Worm (Caenorhabditis elegans) whole organism, late embryonic: ENCODE data around the gene Y37A1B.7.

Experiments
- ets-4 ChIP-seq: sonication (generic microtip); optimal IDR thresholded peaks from 2 replicates; lab custom pipeline; 2016; ENCODE audit warnings: missing genetic modification characterization, missing compliant biosample characterization
- nhr-11 ChIP-seq: fragments of 150-350 bp; optimal IDR thresholded peaks from 2 replicates; lab custom pipeline; 2014; ENCODE audit warnings: missing biosample characterization, missing genetic modification characterization
- pat-9 ChIP-seq: fragments of 200-800 bp; sonication (Bioruptor generic); optimal IDR thresholded peaks from 2 replicates; lab custom pipeline; 2018; ENCODE audit warnings: mild to moderate bottlenecking, missing genetic modification characterization, moderate library complexity, missing compliant biosample characterization
- pha-4 ChIP-seq: fragments of 150-350 bp; optimal IDR thresholded peaks from 2 replicates; lab custom pipeline; 2018; ENCODE audit warnings: missing biosample characterization, missing genetic modification reagents, missing genetic modification characterization
- ref-2 ChIP-seq: sonication (generic microtip); optimal IDR thresholded peaks from 2 replicates; lab custom pipeline; 2016; ENCODE audit warnings: missing genetic modification characterization, missing compliant biosample characterization
- unc-3 ChIP-seq, 2 experiments: fragments of 200-800 bp in 1 of 2; sonication (Bioruptor generic) in 1 of 2; sonication (generic microtip) in 1 of 2; conservative IDR thresholded peaks in 1 of 2; optimal IDR thresholded peaks in 1 of 2; 2 replicates each; pipeline versions ENCODE4 v1.3.6 to Lab custom; 2016 to 2022; ENCODE audit warnings: missing compliant biosample characterization in 2 of 2, missing genetic modification characterization in 2 of 2, missing genetic modification reagents in 1 of 2
- ztf-16 ChIP-seq: sonication (generic microtip); optimal IDR thresholded peaks from 2 replicates; lab custom pipeline; 2017; ENCODE audit warnings: missing genetic modification characterization, missing compliant biosample characterization

ce11 chrIV:14019883-14020282, 23.7 kb downstream of the Y37A1B.7 start, which contains the start of the genes irld-56 and irld-55:
- TF ChIP-seq ets-4 (tag; lab: Kevin White, UChicago) (no peak), nhr-11 (tag; lab: Kevin White, UChicago) (no peak), ztf-16 (no peak), pha-4 (tag; lab: Kevin White, UChicago) (no peak), pat-9 (tag; lab: Kevin White, UChicago) (no peak), ref-2 (tag; lab: Kevin White, UChicago) (no peak), unc-3 (GFP tag; conservative IDR thresholded peaks at IDR 0.05; lab: Robert Waterston, UW) (no peak), unc-3 (tag; optimal IDR thresholded peaks at IDR 0.05; lab: Kevin White, UChicago) (no peak)
